Fruit fly (Drosophila melanogaster) whole organism, embryonic: ENCODE data around the gene Mst98Cb.
A peak's percentile ranks its signal among the peaks of the same experiment; 100 is the strongest.

Source experiments
- ATbp ChIP-seq: fragments of 200-800 bp; sonication (Bioruptor generic); optimal IDR thresholded peaks from 2 replicates; lab custom pipeline; 2017; ENCODE audit warnings: missing biosample characterization, mild to moderate bottlenecking, missing genetic modification characterization, missing genetic modification reagents
- Aef1 ChIP-seq: fragments of 200-800 bp; sonication (Bioruptor generic); IDR thresholded peaks from 3 replicates; pipeline ENCODE4 v1.3.6; 2022; ENCODE audit warnings: missing biosample characterization, missing genetic modification characterization
- CG10654 ChIP-seq: fragments of 200-800 bp; sonication (Bioruptor generic); optimal IDR thresholded peaks from 2 replicates; lab custom pipeline; 2016; ENCODE audit warnings: missing biosample characterization, missing genetic modification characterization
- CG11723 ChIP-seq: fragments of 200-800 bp; sonication (Bioruptor generic); optimal IDR thresholded peaks from 2 replicates; lab custom pipeline; 2017; ENCODE audit warnings: missing biosample characterization, mild to moderate bottlenecking, missing genetic modification characterization
- CG13624 ChIP-seq: fragments of 200-800 bp; sonication (Bioruptor generic); optimal IDR thresholded peaks from 2 replicates; lab custom pipeline; 2016; ENCODE audit warnings: missing biosample characterization, missing genetic modification characterization
- CG15514 ChIP-seq: fragments of 200-800 bp; sonication (Bioruptor generic); optimal IDR thresholded peaks from 3 replicates; lab custom pipeline; 2017; ENCODE audit warnings: missing biosample characterization, missing genetic modification characterization, mild to moderate bottlenecking, moderate library complexity, missing genetic modification reagents
- CG15696 ChIP-seq: fragments of 200-800 bp; sonication (Bioruptor generic); optimal IDR thresholded peaks from 2 replicates; lab custom pipeline; 2019; ENCODE audit warnings: missing biosample characterization, mild to moderate bottlenecking, missing genetic modification characterization, moderate library complexity
- CG17612 ChIP-seq: fragments of 200-800 bp; sonication (Bioruptor generic); IDR thresholded peaks from 2 replicates; pipeline ENCODE4 v1.3.6; 2022; ENCODE audit warnings: missing biosample characterization, missing genetic modification characterization
- CG18476 ChIP-seq: fragments of 200-800 bp; sonication (Bioruptor generic); optimal IDR thresholded peaks from 2 replicates; lab custom pipeline; 2016; ENCODE audit warnings: missing biosample characterization, mild to moderate bottlenecking, missing genetic modification characterization
- CG18599 ChIP-seq: fragments of 200-800 bp; sonication (Bioruptor generic); optimal IDR thresholded peaks from 3 replicates; lab custom pipeline; 2017; ENCODE audit warnings: missing biosample characterization, missing genetic modification characterization, mild to moderate bottlenecking, moderate library complexity, missing genetic modification reagents
- CG2120 ChIP-seq: fragments of 200-800 bp; sonication (Bioruptor generic); optimal IDR thresholded peaks from 3 replicates; lab custom pipeline; 2016; ENCODE audit warnings: missing biosample characterization, missing genetic modification characterization
- CG2202 ChIP-seq: fragments of 200-800 bp; sonication (Bioruptor generic); optimal IDR thresholded peaks from 2 replicates; lab custom pipeline; 2018; ENCODE audit warnings: missing biosample characterization, mild to moderate bottlenecking, missing genetic modification characterization
- CG33213 ChIP-seq: fragments of 200-800 bp; sonication (Bioruptor generic); optimal IDR thresholded peaks from 3 replicates; lab custom pipeline; 2016; ENCODE audit warnings: missing biosample characterization, missing genetic modification characterization
- CG33557 ChIP-seq: fragments of 200-800 bp; sonication (Bioruptor generic); optimal IDR thresholded peaks from 2 replicates; lab custom pipeline; 2019; ENCODE audit warnings: missing biosample characterization, mild to moderate bottlenecking, missing genetic modification characterization, moderate library complexity
- CG4328 ChIP-seq: fragments of 200-800 bp; sonication (Bioruptor generic); optimal IDR thresholded peaks from 3 replicates; lab custom pipeline; 2017; ENCODE audit warnings: missing biosample characterization, missing genetic modification reagents, missing genetic modification characterization
- CG4360 ChIP-seq: fragments of 200-800 bp; sonication (Bioruptor generic); IDR thresholded peaks from 2 replicates; pipeline ENCODE4 v1.3.6; 2022; ENCODE audit warnings: missing biosample characterization, missing genetic modification characterization
- CG6854 ChIP-seq: fragments of 200-800 bp; sonication (Bioruptor generic); optimal IDR thresholded peaks from 3 replicates; lab custom pipeline; 2017; ENCODE audit warnings: missing biosample characterization, mild to moderate bottlenecking, missing genetic modification characterization
- Eip74EF ChIP-seq, 2 experiments: fragments of 200-800 bp in 1 of 2; fragments of >200 bp in 1 of 2; sonication (Bioruptor generic) in 1 of 2; optimal IDR thresholded peaks; 2 replicates each; lab custom pipeline; 2017 to 2019; ENCODE audit warnings: missing biosample characterization in 2 of 2, missing genetic modification characterization in 2 of 2, mild to moderate bottlenecking in 1 of 2, moderate library complexity in 1 of 2
- Fer3 ChIP-seq: fragments of 200-800 bp; sonication (Bioruptor generic); optimal IDR thresholded peaks from 2 replicates; lab custom pipeline; 2018; ENCODE audit warnings: missing biosample characterization, mild to moderate bottlenecking, missing genetic modification characterization, moderate library complexity
- HHEX ChIP-seq: fragments of 200-800 bp; sonication (Bioruptor generic); optimal IDR thresholded peaks from 3 replicates; lab custom pipeline; 2017; ENCODE audit warnings: missing biosample characterization, mild to moderate bottlenecking, missing genetic modification characterization, missing genetic modification reagents
- HLH3B ChIP-seq: fragments of 200-800 bp; sonication (Bioruptor generic); IDR thresholded peaks from 2 replicates; pipeline ENCODE4 v1.3.6; 2022; ENCODE audit warnings: missing biosample characterization, missing genetic modification characterization
- MESR4 ChIP-seq: fragments of 200-800 bp; sonication (Bioruptor generic); optimal IDR thresholded peaks from 2 replicates; lab custom pipeline; 2018; ENCODE audit warnings: missing biosample characterization, mild to moderate bottlenecking, missing genetic modification characterization, moderate library complexity
- Nf-YC ChIP-seq: fragments of 200-800 bp; optimal IDR thresholded peaks from 3 replicates; lab custom pipeline; 2019; ENCODE audit warnings: missing biosample characterization, mild to moderate bottlenecking, missing genetic modification characterization, moderate library complexity
- Oli ChIP-seq: fragments of 200-800 bp; sonication (Bioruptor generic); optimal IDR thresholded peaks from 2 replicates; lab custom pipeline; 2018; ENCODE audit warnings: missing biosample characterization, mild to moderate bottlenecking, missing genetic modification characterization, moderate library complexity
- Rfx ChIP-seq: fragments of 200-800 bp; sonication (Bioruptor generic); IDR thresholded peaks from 2 replicates; pipeline ENCODE4 v1.3.6; 2022; ENCODE audit warnings: missing biosample characterization, missing genetic modification characterization
- Sox100B ChIP-seq: fragments of 200-800 bp; sonication (Bioruptor generic); optimal IDR thresholded peaks from 3 replicates; lab custom pipeline; 2018; ENCODE audit warnings: missing biosample characterization, mild to moderate bottlenecking, missing genetic modification characterization
- Taf1 ChIP-seq: fragments of 200-800 bp; sonication (Bioruptor generic); IDR thresholded peaks from 2 replicates; pipeline ENCODE4 v1.3.6; 2022; ENCODE audit warnings: missing biosample characterization, missing genetic modification characterization
- Trl ChIP-seq, 3 experiments: fragments of >200 bp in 2 of 3; fragments of 200-800 bp in 1 of 3; sonication (Bioruptor generic) in 1 of 3; optimal IDR thresholded peaks; 2 replicates in 1 of 3; 3 replicates in 2 of 3; lab custom pipeline; 2016 to 2017; ENCODE audit warnings: missing biosample characterization in 1 of 3, missing genetic modification characterization in 1 of 3
- al ChIP-seq: fragments of 200-800 bp; sonication (Bioruptor generic); IDR thresholded peaks from 2 replicates; pipeline ENCODE4 v1.3.6; 2022; ENCODE audit warnings: missing biosample characterization, missing genetic modification characterization
- bab2 ChIP-seq: fragments of 200-800 bp; sonication (Bioruptor generic); optimal IDR thresholded peaks from 2 replicates; lab custom pipeline; 2016; ENCODE audit warnings: missing biosample characterization, missing genetic modification characterization
- br ChIP-seq: fragments of >200 bp; optimal IDR thresholded peaks from 2 replicates; lab custom pipeline; 2017
- chif ChIP-seq, 2 experiments: fragments of 200-800 bp; sonication (Bioruptor generic); optimal IDR thresholded peaks; 3 replicates each; lab custom pipeline; 2016; ENCODE audit warnings: missing biosample characterization in 2 of 2, missing genetic modification characterization in 2 of 2
- disco-r ChIP-seq: fragments of 200-800 bp; sonication (Bioruptor generic); optimal IDR thresholded peaks from 2 replicates; lab custom pipeline; 2016; ENCODE audit warnings: missing biosample characterization, missing genetic modification characterization
- ewg ChIP-seq: fragments of 200-800 bp; sonication (Bioruptor generic); optimal IDR thresholded peaks from 3 replicates; lab custom pipeline; 2017; ENCODE audit warnings: mild to moderate bottlenecking, missing biosample characterization, missing genetic modification reagents, missing genetic modification characterization
- eyg ChIP-seq: fragments of 200-800 bp; sonication (Bioruptor generic); optimal IDR thresholded peaks from 3 replicates; lab custom pipeline; 2016; ENCODE audit warnings: missing biosample characterization, missing genetic modification characterization
- hbn ChIP-seq: fragments of 200-800 bp; sonication (Bioruptor generic); IDR thresholded peaks from 2 replicates; pipeline ENCODE4 v1.3.6; 2022; ENCODE audit warnings: missing biosample characterization, missing genetic modification characterization; ENCODE audit not compliant: partially characterized antibody
- mam ChIP-seq: fragments of 200-800 bp; sonication (Bioruptor generic); optimal IDR thresholded peaks from 3 replicates; lab custom pipeline; 2016; ENCODE audit warnings: missing biosample characterization, missing genetic modification characterization
- mirr ChIP-seq: fragments of 200-800 bp; sonication (Bioruptor generic); optimal IDR thresholded peaks from 3 replicates; lab custom pipeline; 2018; ENCODE audit warnings: missing biosample characterization, mild to moderate bottlenecking, missing genetic modification characterization
- nerfin-2 ChIP-seq: fragments of 200-800 bp; sonication (Bioruptor generic); IDR thresholded peaks from 2 replicates; pipeline ENCODE4 v1.3.6; 2022; ENCODE audit warnings: missing biosample characterization, missing genetic modification characterization; ENCODE audit not compliant: partially characterized antibody
- p53 ChIP-seq: fragments of 200-800 bp; sonication (Bioruptor generic); optimal IDR thresholded peaks from 2 replicates; lab custom pipeline; 2016; ENCODE audit warnings: missing biosample characterization, missing genetic modification characterization
- peb ChIP-seq: fragments of 200-800 bp; sonication (Bioruptor generic); IDR thresholded peaks from 2 replicates; pipeline ENCODE4 v1.3.6; 2022; ENCODE audit warnings: missing biosample characterization, missing genetic modification characterization
- scrt ChIP-seq: fragments of 200-800 bp; sonication (Bioruptor generic); optimal IDR thresholded peaks from 2 replicates; lab custom pipeline; 2018; ENCODE audit warnings: missing biosample characterization, mild to moderate bottlenecking, missing genetic modification characterization, moderate library complexity
- sr ChIP-seq: fragments of 200-800 bp; sonication (Bioruptor generic); IDR thresholded peaks from 3 replicates; pipeline ENCODE4 v1.3.6; 2022; ENCODE audit warnings: missing biosample characterization, missing genetic modification characterization
- tna ChIP-seq: fragments of 200-800 bp; sonication (Bioruptor generic); IDR thresholded peaks from 2 replicates; pipeline ENCODE4 v1.3.6; 2022; ENCODE audit warnings: missing biosample characterization, missing genetic modification characterization; ENCODE audit not compliant: partially characterized antibody
- toy ChIP-seq: fragments of 200-800 bp; sonication (Bioruptor generic); IDR thresholded peaks from 2 replicates; pipeline ENCODE4 v1.3.6; 2022; ENCODE audit warnings: missing biosample characterization, missing genetic modification characterization
- trh ChIP-seq: fragments of 200-800 bp; sonication (Bioruptor generic); optimal IDR thresholded peaks from 2 replicates; lab custom pipeline; 2016; ENCODE audit warnings: missing biosample characterization, missing genetic modification characterization
- unc-4 ChIP-seq: fragments of 200-800 bp; sonication (Bioruptor generic); IDR thresholded peaks from 2 replicates; pipeline ENCODE4 v1.3.6; 2022; ENCODE audit warnings: missing biosample characterization, missing genetic modification characterization; ENCODE audit not compliant: partially characterized antibody
- wdn ChIP-seq: fragments of 200-800 bp; sonication (Bioruptor generic); IDR thresholded peaks from 2 replicates; pipeline ENCODE4 v1.3.6; 2022; ENCODE audit warnings: missing biosample characterization, missing genetic modification characterization
- z ChIP-seq: fragments of 200-800 bp; sonication (Bioruptor generic); IDR thresholded peaks from 3 replicates; pipeline ENCODE4 v1.3.6; 2022; ENCODE audit warnings: missing biosample characterization, missing genetic modification characterization

The Mst98Cb gene

dm6 chr3R:28332674-28333421 is 40.2 kb downstream of the Mst98Cb start (continued):
- TF ChIP-seq Nf-YC (tag; lab: Kevin White, UChicago) (no peak), trh (GFP tag; lab: Kevin White, UChicago) (no peak), Fer3 (tag; lab: Kevin White, UChicago) (no peak), peb (GFP tag; lab: Robert Waterston, UW) (no peak), al (GFP tag; lab: Robert Waterston, UW) (no peak), Taf1 (no peak), hbn (no peak), CG2202 (tag; lab: Kevin White, UChicago) (no peak), p53 (GFP tag; lab: Kevin White, UChicago) (no peak), CG18599 (GFP tag; lab: Kevin White, UChicago) (no peak), br (lab: Kevin White, UChicago) (no peak), CG11723 (no peak), CG15696 (tag; lab: Kevin White, UChicago) (no peak), CG4328 (no peak), ATbp (GFP tag; lab: Kevin White, UChicago) (no peak), ewg (GFP tag; lab: Kevin White, UChicago) (no peak), sr (GFP tag; lab: Robert Waterston, UW) (no peak), tna (GFP tag; lab: Robert Waterston, UW) (no peak), Eip74EF (GFP tag; optimal IDR thresholded peaks at IDR 0.05; lab: Kevin White, UChicago) (no peak), CG10654 (no peak), CG33213 (GFP tag; lab: Kevin White, UChicago) (no peak), chif (GFP tag; optimal IDR thresholded peaks at IDR 0.05; lab: Kevin White, UChicago) (no peak), mirr (GFP tag; lab: Kevin White, UChicago) (peak; percentile 47), mam (GFP tag; lab: Kevin White, UChicago) (no peak), toy (GFP tag; lab: Robert Waterston, UW) (no peak), Sox100B (GFP tag; lab: Kevin White, UChicago) (no peak), HHEX (GFP tag; lab: Kevin White, UChicago) (no peak), CG17612 (no peak), unc-4 (GFP tag; lab: Robert Waterston, UW) (no peak), nerfin-2 (no peak), CG6854 (GFP tag; lab: Kevin White, UChicago) (no peak), CG18476 (GFP tag; lab: Kevin White, UChicago) (no peak), CG13624 (GFP tag; lab: Kevin White, UChicago) (peak; percentile 79), Rfx (GFP tag; lab: Robert Waterston, UW) (0 out of 2 replicates have a peak, but pooled peaks have one; percentile 31), eyg (GFP tag; lab: Kevin White, UChicago) (no peak), z (no peak), Trl (optimal IDR thresholded peaks at IDR 0.05; lab: Kevin White, UChicago) (peak in 1 of 2 experiments; percentile 8), Trl (GFP tag; optimal IDR thresholded peaks at IDR 0.05; lab: Kevin White, UChicago) (no peak), scrt (GFP tag; lab: Kevin White, UChicago) (no peak), bab2 (no peak), CG15514 (GFP tag; lab: Kevin White, UChicago) (no peak), CG33557 (GFP tag; lab: Kevin White, UChicago) (no peak), disco-r (GFP tag; lab: Kevin White, UChicago) (no peak), Aef1 (GFP tag; lab: Robert Waterston, UW) (no peak), CG2120 (GFP tag; lab: Kevin White, UChicago) (peak; percentile 23), wdn (GFP tag; lab: Robert Waterston, UW) (no peak), Oli (tag; lab: Kevin White, UChicago) (no peak), CG4360 (GFP tag; lab: Robert Waterston, UW) (peak; percentile 79), MESR4 (GFP tag; lab: Kevin White, UChicago) (no peak), HLH3B (GFP tag; lab: Robert Waterston, UW) (no peak)
